Worm (Caenorhabditis elegans) whole organism, late embryonic: Measurements from ENCODE around the gene arx-5.

Source experiments
- C38D4.7 ChIP-seq: fragments of 200-800 bp; sonication (Bioruptor generic); optimal IDR thresholded peaks from 2 replicates; lab custom pipeline; 2018; ENCODE audit warnings: mild to moderate bottlenecking, missing genetic modification characterization, moderate library complexity, missing compliant biosample characterization
- T23F11.4 ChIP-seq: fragments of 200-800 bp; sonication (Bioruptor generic); optimal IDR thresholded peaks from 2 replicates; lab custom pipeline; 2018; ENCODE audit warnings: mild to moderate bottlenecking, missing genetic modification characterization, missing compliant biosample characterization
- ama-1 ChIP-seq: fragments of 150-350 bp; optimal IDR thresholded peaks from 2 replicates; lab custom pipeline; 2014
- ceh-14 ChIP-seq: sonication (generic microtip); optimal IDR thresholded peaks from 2 replicates; lab custom pipeline; 2016; ENCODE audit warnings: missing genotype, missing genetic modification characterization, missing compliant biosample characterization
- ceh-18 ChIP-seq: sonication (generic microtip); optimal IDR thresholded peaks from 2 replicates; lab custom pipeline; 2016; ENCODE audit warnings: missing genetic modification characterization, missing compliant biosample characterization
- ceh-30 ChIP-seq: fragments of 150-350 bp; optimal IDR thresholded peaks from 2 replicates; lab custom pipeline; 2014; ENCODE audit warnings: missing biosample characterization, missing genetic modification characterization
- ceh-31 ChIP-seq: sonication (generic microtip); optimal IDR thresholded peaks from 2 replicates; lab custom pipeline; 2016; ENCODE audit warnings: missing genetic modification characterization, missing compliant biosample characterization
- ceh-34 ChIP-seq: sonication (generic microtip); optimal IDR thresholded peaks from 2 replicates; lab custom pipeline; 2016; ENCODE audit warnings: mild to moderate bottlenecking, missing genetic modification characterization, missing compliant biosample characterization
- ceh-45 ChIP-seq: fragments of 200-800 bp; sonication (Bioruptor generic); IDR thresholded peaks from 2 replicates; pipeline ENCODE4 v1.3.6; 2022; ENCODE audit warnings: missing genetic modification reagents, missing genetic modification characterization, missing compliant biosample characterization
- ceh-48 ChIP-seq: sonication (generic microtip); optimal IDR thresholded peaks from 2 replicates; lab custom pipeline; 2016; ENCODE audit warnings: missing genetic modification characterization, inconsistent platforms, missing compliant biosample characterization
- ceh-9 ChIP-seq: sonication (generic microtip); optimal IDR thresholded peaks from 2 replicates; lab custom pipeline; 2016; ENCODE audit warnings: mild to moderate bottlenecking, missing genetic modification characterization, inconsistent platforms, missing compliant biosample characterization
- dmd-4 ChIP-seq: sonication (generic microtip); optimal IDR thresholded peaks from 2 replicates; lab custom pipeline; 2016; ENCODE audit warnings: borderline replicate concordance, missing genetic modification characterization, missing compliant biosample characterization
- dve-1 ChIP-seq: sonication (generic microtip); optimal IDR thresholded peaks from 2 replicates; lab custom pipeline; 2017; ENCODE audit warnings: antibody characterized with exemption, mild to moderate bottlenecking, missing genetic modification characterization, missing compliant biosample characterization
- elt-2 ChIP-seq: sonication (generic microtip); optimal IDR thresholded peaks from 2 replicates; lab custom pipeline; 2016; ENCODE audit warnings: missing genetic modification reagents, missing genetic modification characterization, missing compliant biosample characterization
- eyg-1 ChIP-seq: sonication (generic microtip); optimal IDR thresholded peaks from 2 replicates; lab custom pipeline; 2016; ENCODE audit warnings: missing genotype, missing genetic modification characterization, missing compliant biosample characterization
- gmeb-2 ChIP-seq: sonication (generic microtip); optimal IDR thresholded peaks from 2 replicates; lab custom pipeline; 2016; ENCODE audit warnings: missing genetic modification characterization, inconsistent platforms, missing compliant biosample characterization
- hlh-13 ChIP-seq: fragments of 200-800 bp; sonication (Bioruptor generic); optimal IDR thresholded peaks from 2 replicates; lab custom pipeline; 2018; ENCODE audit warnings: mild to moderate bottlenecking, missing genetic modification characterization, missing compliant biosample characterization
- hlh-30 ChIP-seq: sonication (generic microtip); optimal IDR thresholded peaks from 2 replicates; lab custom pipeline; 2017; ENCODE audit warnings: antibody characterized with exemption, missing genetic modification characterization, missing compliant biosample characterization; ENCODE audit not compliant: insufficient read depth
- madf-2 ChIP-seq: sonication (generic microtip); optimal IDR thresholded peaks from 2 replicates; lab custom pipeline; 2017; ENCODE audit warnings: missing genetic modification characterization, missing compliant biosample characterization
- nfya-1 ChIP-seq: sonication (generic microtip); optimal IDR thresholded peaks from 2 replicates; lab custom pipeline; 2017; ENCODE audit warnings: missing genetic modification characterization, mild to moderate bottlenecking, missing compliant biosample characterization, antibody characterized with exemption, moderate library complexity
- pag-3 ChIP-seq: sonication (generic microtip); optimal IDR thresholded peaks from 2 replicates; lab custom pipeline; 2016; ENCODE audit warnings: missing compliant biosample characterization, missing genetic modification characterization, borderline replicate concordance
- pax-1 ChIP-seq: fragments of 150-350 bp; optimal IDR thresholded peaks from 2 replicates; lab custom pipeline; 2014; ENCODE audit warnings: missing biosample characterization, missing genetic modification characterization
- pqm-1 ChIP-seq: sonication (generic microtip); optimal IDR thresholded peaks from 2 replicates; lab custom pipeline; 2016; ENCODE audit warnings: missing genetic modification characterization, missing compliant biosample characterization
- ref-2 ChIP-seq: sonication (generic microtip); optimal IDR thresholded peaks from 2 replicates; lab custom pipeline; 2016; ENCODE audit warnings: missing genetic modification characterization, missing compliant biosample characterization
- sdc-2 ChIP-seq: sonication (generic microtip); optimal IDR thresholded peaks from 2 replicates; lab custom pipeline; 2016; ENCODE audit warnings: missing genotype, missing genetic modification characterization, missing compliant biosample characterization
- sox-4 ChIP-seq: sonication (generic microtip); optimal IDR thresholded peaks from 2 replicates; lab custom pipeline; 2017; ENCODE audit warnings: mild to moderate bottlenecking, missing genetic modification characterization, inconsistent platforms, missing compliant biosample characterization
- unc-3 ChIP-seq, 2 experiments: fragments of 200-800 bp in 1 of 2; sonication (Bioruptor generic) in 1 of 2; sonication (generic microtip) in 1 of 2; conservative IDR thresholded peaks in 1 of 2; optimal IDR thresholded peaks in 1 of 2; 2 replicates each; pipeline versions ENCODE4 v1.3.6 to Lab custom; 2016 to 2022; ENCODE audit warnings: missing compliant biosample characterization in 2 of 2, missing genetic modification characterization in 2 of 2, missing genetic modification reagents in 1 of 2
- unc-42 ChIP-seq: sonication (generic microtip); optimal IDR thresholded peaks from 2 replicates; lab custom pipeline; 2016; ENCODE audit warnings: missing genotype, missing genetic modification characterization, missing compliant biosample characterization
- unc-55 ChIP-seq: sonication (generic microtip); optimal IDR thresholded peaks from 2 replicates; lab custom pipeline; 2017; ENCODE audit warnings: missing biosample characterization, missing genetic modification reagents, missing genetic modification characterization
- unc-86 ChIP-seq: sonication (generic microtip); optimal IDR thresholded peaks from 2 replicates; lab custom pipeline; 2016; ENCODE audit warnings: missing genetic modification characterization, missing compliant biosample characterization

The arx-5 gene

DNA sequence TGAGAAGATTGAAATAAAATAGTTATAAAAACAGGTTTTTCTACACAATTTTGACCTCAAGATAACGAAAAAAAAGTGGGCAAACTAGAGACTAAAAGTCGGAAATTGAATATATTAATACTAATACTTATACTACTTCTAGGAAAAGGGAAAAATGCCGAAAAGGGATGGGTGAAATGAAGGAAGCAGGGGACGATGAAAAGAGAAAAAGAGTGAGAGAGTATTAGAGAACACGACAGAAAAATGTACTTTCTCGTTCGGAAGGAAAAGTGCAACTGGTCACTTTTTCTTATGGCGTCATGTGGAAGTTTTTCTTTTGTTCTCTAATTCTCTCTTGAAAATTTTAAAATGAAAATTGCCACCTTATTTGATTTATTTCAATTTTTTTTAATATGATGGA, 23.4 kb upstream of the arx-5 start:
- TF ChIP-seq unc-42 (tag; lab: Kevin White, UChicago) (peak; percentile 22), ceh-30 (tag; lab: Kevin White, UChicago) (no peak), gmeb-2 (no peak)
- TF ChIP-seq, all 69 proteins: peak for 1

DNA sequence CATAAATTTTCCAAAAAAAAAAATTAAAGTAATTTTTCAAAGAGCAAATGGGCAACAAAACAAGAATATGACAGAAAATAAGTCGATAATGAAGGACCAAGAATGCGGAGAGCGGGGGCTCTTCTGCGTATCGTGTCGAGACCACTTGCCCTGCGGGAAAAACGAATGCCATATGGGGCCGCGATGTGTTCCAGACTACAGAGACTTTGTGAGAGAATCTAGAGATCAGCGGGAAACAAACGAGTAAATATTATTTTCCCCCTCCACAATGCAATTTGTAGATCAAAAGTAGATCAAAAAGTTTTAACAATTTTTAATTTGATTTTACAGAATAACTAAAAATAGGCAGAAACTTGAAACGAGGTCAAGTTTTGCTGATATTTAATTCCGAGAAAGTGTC, 22.3 kb upstream of the arx-5 start:
- no peak for TF ChIP-seq ceh-48 (tag; lab: Kevin White, UChicago)
- TF ChIP-seq unc-3 (GFP tag; conservative IDR thresholded peaks at IDR 0.05; lab: Robert Waterston, UW): no peak
- no peak for TF ChIP-seq unc-3 (tag; optimal IDR thresholded peaks at IDR 0.05; lab: Kevin White, UChicago)
- TF ChIP-seq ceh-9 (tag; lab: Kevin White, UChicago): no peak
- no peak for TF ChIP-seq dmd-4 (tag; lab: Kevin White, UChicago)
- no peak for TF ChIP-seq ceh-31
- TF ChIP-seq nfya-1 (tag; lab: Kevin White, UChicago): no peak
- no peak for TF ChIP-seq ceh-45 (GFP tag; lab: Robert Waterston, UW)
- TF ChIP-seq pax-1: no peak
- TF ChIP-seq ceh-18 (tag; lab: Kevin White, UChicago): no peak
- TF ChIP-seq unc-42 (tag; lab: Kevin White, UChicago): no peak
- no peak for TF ChIP-seq ceh-34 (tag; lab: Kevin White, UChicago)
- TF ChIP-seq ref-2: no peak
- no peak for TF ChIP-seq hlh-13 (GFP tag; lab: Kevin White, UChicago)

DNA sequence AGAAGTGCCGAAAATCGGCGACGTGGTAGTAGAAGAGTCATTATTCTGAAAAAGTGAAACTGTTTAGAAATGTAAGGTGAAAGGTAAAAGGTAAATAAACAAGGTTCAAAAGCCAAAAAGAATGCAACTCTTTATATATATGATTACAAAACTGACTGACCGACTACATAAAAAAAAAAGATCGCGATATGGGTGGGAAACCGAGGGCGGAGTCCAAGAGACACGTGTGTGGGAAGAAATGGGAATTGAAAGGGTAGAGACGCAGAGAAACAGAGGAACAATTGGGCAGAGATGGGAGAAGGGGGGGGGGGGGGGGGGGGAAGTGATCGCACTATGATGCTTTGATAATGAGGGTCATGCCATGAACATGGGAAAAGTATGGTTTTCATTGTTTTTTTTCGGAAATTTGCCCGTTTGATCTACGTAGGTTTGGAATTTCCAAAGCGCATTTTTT, 21.0 kb upstream of the arx-5 start, which contains the start of gene Y37D8A.4:
TSS of gene Y37D8A.4 (minus strand) at position 51 of the 454 bp plus-strand sequence.
- TF ChIP-seq T23F11.4 (GFP tag; lab: Kevin White, UChicago) (peak; percentile 0), pax-1 (no peak), elt-2 (tag; lab: Kevin White, UChicago) (peak; percentile 2)

DNA sequence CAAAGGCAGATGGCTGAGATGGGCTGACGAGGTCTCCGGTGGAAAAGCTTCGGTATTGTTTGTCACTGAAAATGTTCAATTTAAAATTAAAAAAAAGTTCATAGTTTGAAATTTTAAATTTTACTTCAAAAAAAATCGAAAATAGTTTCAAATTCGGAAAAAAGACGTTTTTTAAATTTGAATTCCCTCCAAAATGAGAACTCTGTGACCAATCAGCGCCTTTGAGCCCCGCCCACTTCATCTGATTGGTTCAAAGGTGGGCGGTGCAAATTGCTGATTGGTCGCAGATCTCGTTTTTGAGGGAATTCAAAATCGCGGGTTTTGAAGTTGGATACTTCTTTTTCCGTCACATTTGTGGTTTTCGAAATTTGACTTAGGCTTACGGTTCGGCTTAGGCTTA, 20.4 kb upstream of the arx-5 start:
- TF ChIP-seq ceh-30 (tag; lab: Kevin White, UChicago) (no peak), nfya-1 (tag; lab: Kevin White, UChicago) (peak; percentile 93), unc-55 (no peak)

DNA sequence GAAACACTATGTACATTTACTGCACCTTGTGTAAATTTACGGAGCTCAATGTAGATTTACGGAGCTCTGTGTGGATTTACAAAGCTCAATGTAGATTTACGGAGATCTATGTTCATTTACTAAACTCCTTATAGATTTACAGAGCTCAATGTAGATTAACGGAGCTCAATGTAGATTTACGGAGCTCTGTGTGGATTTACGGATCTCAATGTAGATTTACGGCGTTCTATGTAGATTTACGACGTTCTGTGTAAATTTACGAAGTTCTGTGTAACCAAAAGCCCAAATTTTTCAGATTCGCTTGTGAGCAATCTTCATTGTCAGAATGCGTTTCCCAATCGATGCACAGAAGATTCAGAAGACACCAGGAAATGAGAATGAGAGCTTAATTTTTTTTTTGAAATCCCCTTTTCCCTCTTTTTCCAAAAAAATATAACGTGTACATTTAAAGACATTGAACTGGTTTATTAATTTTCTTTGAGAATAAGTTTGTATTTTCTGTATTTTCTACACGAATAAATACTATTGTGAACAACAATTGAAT, 18.9 kb upstream of the arx-5 start:
- peak; percentile 82 for TF ChIP-seq dve-1 (tag; lab: Kevin White, UChicago)
- TF ChIP-seq ceh-48 (tag; lab: Kevin White, UChicago): no peak

DNA sequence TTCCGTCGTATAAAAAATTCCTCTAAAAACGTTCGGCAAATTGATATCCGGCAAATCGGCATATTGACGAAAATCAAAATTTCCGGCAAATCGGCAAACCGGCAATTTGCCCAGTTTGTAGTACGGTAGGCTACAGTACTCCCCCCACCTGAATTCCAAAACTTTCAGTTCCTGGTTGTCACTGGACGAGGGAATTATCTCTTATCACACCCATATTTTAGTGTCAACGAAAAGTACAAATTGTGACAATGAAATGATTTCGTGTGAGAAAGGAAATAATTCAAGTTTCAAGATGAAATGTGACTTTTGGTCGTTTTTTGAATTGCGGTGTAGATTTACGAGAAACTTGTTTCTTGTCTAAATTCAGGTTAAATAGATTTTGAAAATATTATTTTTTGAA, 15.2 kb upstream of the arx-5 start:
- no peak for TF ChIP-seq unc-42 (tag; lab: Kevin White, UChicago)
- TF ChIP-seq, all 69 proteins: peak for 0

DNA sequence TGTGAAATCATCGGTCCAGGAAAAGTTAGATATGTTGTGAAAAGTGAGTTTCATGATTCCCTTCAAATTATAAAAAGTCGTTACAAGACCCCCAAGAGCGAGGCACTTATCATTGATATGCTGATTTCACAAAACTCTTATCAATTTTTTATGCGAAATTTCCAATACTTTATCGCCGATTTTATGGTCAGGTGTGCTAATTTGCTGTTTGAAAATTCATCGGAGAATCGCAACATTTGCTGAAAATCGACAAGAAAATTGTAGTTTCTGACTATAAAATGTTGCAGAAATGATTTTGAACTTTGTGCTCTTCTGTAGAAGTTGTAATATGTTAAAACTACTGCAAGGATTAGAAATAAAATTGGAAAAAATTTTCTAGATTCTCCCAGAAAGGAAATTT, 13.8 kb upstream of the arx-5 start:
- TF ChIP-seq ref-2 (no peak), ama-1 (lab: Kevin White, UChicago) (no peak), unc-3 (GFP tag; conservative IDR thresholded peaks at IDR 0.05; lab: Robert Waterston, UW) (no peak), unc-3 (tag; optimal IDR thresholded peaks at IDR 0.05; lab: Kevin White, UChicago) (no peak), ceh-18 (tag; lab: Kevin White, UChicago) (no peak), ceh-14 (tag; lab: Kevin White, UChicago) (no peak), pqm-1 (tag; lab: Kevin White, UChicago) (no peak)

DNA sequence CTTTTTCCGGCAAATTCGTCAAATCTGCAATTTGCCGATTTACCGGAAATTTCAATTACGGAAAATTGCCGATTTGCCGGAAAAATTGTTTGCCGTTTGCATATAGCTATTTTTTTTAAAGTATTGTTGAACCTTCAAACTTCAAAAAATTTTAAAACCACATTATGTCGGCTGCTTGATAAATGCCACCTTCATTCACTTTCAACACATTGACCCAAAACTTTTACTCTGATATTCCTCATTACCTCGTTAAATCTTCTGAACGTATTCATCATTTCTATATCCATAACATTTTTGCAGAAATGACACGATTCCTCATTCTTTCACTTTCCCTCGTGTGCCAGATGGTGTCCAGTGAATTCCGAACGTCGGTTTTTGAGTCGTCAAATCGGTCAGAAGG, 11.2 kb upstream of the arx-5 start, which contains the start of gene Y37D8A.3:
TSS of gene Y37D8A.3 (plus strand) at position 301 of the 400 bp plus-strand sequence.
- TF ChIP-seq ceh-30 (tag; lab: Kevin White, UChicago): no peak
- no peak for TF ChIP-seq madf-2 (tag; lab: Kevin White, UChicago)
- no peak for TF ChIP-seq unc-86
- TF ChIP-seq eyg-1 (tag; lab: Kevin White, UChicago): no peak
- no peak for TF ChIP-seq unc-55
- TF ChIP-seq pag-3 (tag; lab: Kevin White, UChicago): no peak
- no peak for TF ChIP-seq hlh-30 (tag; lab: Kevin White, UChicago)
- no peak for TF ChIP-seq C38D4.7 (GFP tag; lab: Kevin White, UChicago)
- no peak for TF ChIP-seq sox-4 (tag; lab: Kevin White, UChicago)
- no peak for TF ChIP-seq sdc-2
- TF ChIP-seq, all 69 proteins: peak for 0
